Worm (Caenorhabditis elegans) whole organism, L3 larva: ENCODE measurements around the gene Y53C12A.11.

Experiments used
- eor-1 ChIP-seq, 2 experiments: fragments of 150-350 bp; optimal IDR thresholded peaks; 2 replicates each; lab custom pipeline; 2014 to 2018; ENCODE audit warnings: missing biosample characterization in 2 of 2, missing genetic modification characterization in 2 of 2
- nhr-77 ChIP-seq: fragments of 150-350 bp; optimal IDR thresholded peaks from 2 replicates; lab custom pipeline; 2014; ENCODE audit warnings: missing biosample characterization, missing genetic modification characterization
- unc-39 ChIP-seq: sonication (generic microtip); optimal IDR thresholded peaks from 4 replicates; lab custom pipeline; 2017; ENCODE audit warnings: missing biosample characterization, missing genetic modification characterization

ce11 chrII:9690067-9690632 lies 28.3 kb downstream of the Y53C12A.11 start:
- TF ChIP-seq eor-1 (tag; optimal IDR thresholded peaks at IDR 0.05; lab: Kevin White, UChicago) (no peak), unc-39 (tag; lab: Kevin White, UChicago) (no peak), nhr-77 (tag; lab: Kevin White, UChicago) (no peak)
